Fruit fly (Drosophila melanogaster) whole organism: ENCODE data around the gene CG16717.
A peak's percentile ranks its signal among the peaks of the same experiment; 100 is the strongest.

Experiments
- CG8478 ChIP-seq: fragments of >200 bp; optimal IDR thresholded peaks from 2 replicates; lab custom pipeline; 2018; ENCODE audit warnings: inconsistent platforms
- Dll ChIP-seq: fragments of >200 bp; optimal IDR thresholded peaks from 2 replicates; lab custom pipeline; 2017
- EcR ChIP-seq, 2 experiments: fragments of >200 bp; optimal IDR thresholded peaks; 2 replicates each; lab custom pipeline; 2017; ENCODE audit warnings: missing biosample characterization in 2 of 2, missing genetic modification characterization in 2 of 2, missing genetic modification reagents in 2 of 2
- pan ChIP-seq: fragments of >200 bp; optimal IDR thresholded peaks from 2 replicates; lab custom pipeline; 2017
- psq ChIP-seq: fragments of >200 bp; optimal IDR thresholded peaks from 2 replicates; lab custom pipeline; 2017
- usp ChIP-seq: fragments of >200 bp; optimal IDR thresholded peaks from 2 replicates; lab custom pipeline; 2017; ENCODE audit warnings: missing biosample characterization, missing genetic modification characterization, mixed read lengths

Gene CG16717

dm6 chr3L:9696650-9697526 is 17.9 kb downstream of the CG16717 start, which contains the start of gene Prps:
Gene Prps, minus strand, starts transcription at chr3L:9696700.
- TF ChIP-seq Dll (lab: Kevin White, UChicago), result peak; percentile 45
- no peak for TF ChIP-seq psq (lab: Kevin White, UChicago)

- TF ChIP-seq usp (GFP tag; lab: Kevin White, UChicago) (no peak), pan (lab: Kevin White, UChicago) (no peak), psq (lab: Kevin White, UChicago) (no peak), Dll (lab: Kevin White, UChicago) (no peak)
Observed at dm6 chr3L:9697527-9697883, 18.5 kb downstream of the CG16717 start.

- TF ChIP-seq pan (lab: Kevin White, UChicago) (no peak), Dll (lab: Kevin White, UChicago) (no peak), EcR (GFP tag; optimal IDR thresholded peaks at IDR 0.05; lab: Kevin White, UChicago) (no peak), psq (lab: Kevin White, UChicago) (no peak), usp (GFP tag; lab: Kevin White, UChicago) (no peak), CG8478 (no peak)
Observed at dm6 chr3L:9698193-9698642, 19.2 kb downstream of the CG16717 start, which contains the start of gene Ubc4. Gene Ubc4, plus strand, starts transcription at chr3L:9698336.

dm6 chr3L:9703495-9703894 is 24.5 kb downstream of the CG16717 start, which contains the start of gene CG6761:
Gene CG6761, minus strand, starts transcription at chr3L:9703595.
- TF ChIP-seq psq (lab: Kevin White, UChicago) (no peak), pan (lab: Kevin White, UChicago) (no peak), usp (GFP tag; lab: Kevin White, UChicago) (no peak)

- TF ChIP-seq pan (lab: Kevin White, UChicago) (no peak), psq (lab: Kevin White, UChicago) (no peak), CG8478 (no peak)
Observed at dm6 chr3L:9704162-9704748, 25.3 kb downstream of the CG16717 start, which contains the start of gene CG16711. Gene CG16711, plus strand, starts transcription at chr3L:9704331.

- no peak for TF ChIP-seq usp (GFP tag; lab: Kevin White, UChicago)
- TF ChIP-seq EcR (GFP tag; optimal IDR thresholded peaks at IDR 0.05; lab: Kevin White, UChicago), result no peak
- TF ChIP-seq CG8478, result no peak
- no peak for TF ChIP-seq psq (lab: Kevin White, UChicago)
- TF ChIP-seq Dll (lab: Kevin White, UChicago), result no peak
- TF ChIP-seq pan (lab: Kevin White, UChicago), result no peak
Observed at dm6 chr3L:9705591-9705990, 26.6 kb downstream of the CG16717 start.

dm6 chr3L:9708797-9709196 is 29.8 kb downstream of the CG16717 start:
- TF ChIP-seq Dll (lab: Kevin White, UChicago) (no peak), EcR (GFP tag; optimal IDR thresholded peaks at IDR 0.05; lab: Kevin White, UChicago) (no peak), psq (lab: Kevin White, UChicago) (no peak), pan (lab: Kevin White, UChicago) (no peak), CG8478 (no peak), usp (GFP tag; lab: Kevin White, UChicago) (no peak)

- TF ChIP-seq psq (lab: Kevin White, UChicago), result no peak
- TF ChIP-seq usp (GFP tag; lab: Kevin White, UChicago), result no peak
- TF ChIP-seq EcR (GFP tag; optimal IDR thresholded peaks at IDR 0.05; lab: Kevin White, UChicago), result no peak
- no peak for TF ChIP-seq Dll (lab: Kevin White, UChicago)
- no peak for TF ChIP-seq pan (lab: Kevin White, UChicago)
- no peak for TF ChIP-seq CG8478
Observed at dm6 chr3L:9711203-9711602, 32.2 kb downstream of the CG16717 start.

dm6 chr3L:9712066-9712789 is 33.2 kb downstream of the CG16717 start:
- TF ChIP-seq psq (lab: Kevin White, UChicago), result no peak
- no peak for TF ChIP-seq usp (GFP tag; lab: Kevin White, UChicago)
- no peak for TF ChIP-seq pan (lab: Kevin White, UChicago)
- no peak for TF ChIP-seq CG8478
- TF ChIP-seq Dll (lab: Kevin White, UChicago), result no peak
- no peak for TF ChIP-seq EcR (GFP tag; optimal IDR thresholded peaks at IDR 0.05; lab: Kevin White, UChicago)

- TF ChIP-seq usp (GFP tag; lab: Kevin White, UChicago) (no peak), Dll (lab: Kevin White, UChicago) (no peak), pan (lab: Kevin White, UChicago) (no peak), CG8478 (no peak), psq (lab: Kevin White, UChicago) (no peak), EcR (GFP tag; optimal IDR thresholded peaks at IDR 0.05; lab: Kevin White, UChicago) (no peak)
Observed at dm6 chr3L:9713383-9713827, 34.4 kb downstream of the CG16717 start, which contains the start of gene SH3PX1. Gene SH3PX1, minus strand, starts transcription at chr3L:9713827.

- no peak for TF ChIP-seq usp (GFP tag; lab: Kevin White, UChicago)
- no peak for TF ChIP-seq CG8478
- TF ChIP-seq psq (lab: Kevin White, UChicago), result no peak
- no peak for TF ChIP-seq Dll (lab: Kevin White, UChicago)
- TF ChIP-seq pan (lab: Kevin White, UChicago), result no peak
- TF ChIP-seq EcR (GFP tag; optimal IDR thresholded peaks at IDR 0.05; lab: Kevin White, UChicago), result no peak
Observed at dm6 chr3L:9713828-9714536, 35.0 kb downstream of the CG16717 start, which contains the start of gene vsg. Gene vsg, plus strand, starts transcription at chr3L:9714324.
